Worm (Caenorhabditis elegans) whole organism, midembryonic: ENCODE measurements around the gene taf-6.1.

ENCODE experiments used
- T22C8.4 ChIP-seq: fragments of 200-800 bp; sonication (Bioruptor generic); IDR thresholded peaks from 2 replicates; pipeline ENCODE4 v1.3.6; 2022; ENCODE audit warnings: missing genetic modification characterization, missing compliant biosample characterization
- cog-1 ChIP-seq: sonication (generic microtip); optimal IDR thresholded peaks from 2 replicates; lab custom pipeline; 2016; ENCODE audit warnings: missing genetic modification characterization, missing compliant biosample characterization
- flt-1 ChIP-seq: fragments of 200-800 bp; sonication (Bioruptor generic); IDR thresholded peaks from 2 replicates; pipeline ENCODE4 v1.3.6; 2022; ENCODE audit warnings: missing genetic modification characterization, missing compliant biosample characterization
- klf-2 ChIP-seq: fragments of 200-800 bp; sonication (Bioruptor generic); conservative IDR thresholded peaks from 2 replicates; pipeline ENCODE4 v1.3.6; 2022; ENCODE audit warnings: missing genetic modification reagents, missing genetic modification characterization, missing compliant biosample characterization
- med-1 ChIP-seq: sonication (generic microtip); optimal IDR thresholded peaks from 2 replicates; lab custom pipeline; 2017; ENCODE audit warnings: missing genetic modification characterization, mild to moderate bottlenecking, missing compliant biosample characterization, antibody characterized with exemption, missing genetic modification reagents; ENCODE audit not compliant: insufficient read depth
- ref-1 ChIP-seq: fragments of 200-800 bp; sonication (Bioruptor generic); conservative IDR thresholded peaks from 2 replicates; pipeline ENCODE4 v1.3.6; 2022; ENCODE audit warnings: missing genetic modification reagents, missing genetic modification characterization, missing compliant biosample characterization
- tab-1 ChIP-seq: fragments of 200-800 bp; sonication (Bioruptor generic); IDR thresholded peaks from 2 replicates; pipeline ENCODE4 v1.3.6; 2022; ENCODE audit warnings: missing genetic modification characterization, missing compliant biosample characterization
- ztf-23 ChIP-seq: fragments of 200-800 bp; sonication (Bioruptor generic); IDR thresholded peaks from 2 replicates; pipeline ENCODE4 v1.3.6; 2022; ENCODE audit warnings: missing genetic modification reagents, missing genetic modification characterization, missing compliant biosample characterization
- ztf-29 ChIP-seq: fragments of 200-800 bp; sonication (Bioruptor generic); IDR thresholded peaks from 2 replicates; pipeline ENCODE4 v1.3.6; 2022; ENCODE audit warnings: missing genetic modification reagents, missing genetic modification characterization, missing compliant biosample characterization

taf-6.1 gene

ce11 chrII:1140689-1141088, 12.9 kb downstream of the taf-6.1 start, which contains the start of gene W09B6.4:
Gene W09B6.4 (minus strand): TSS chrII:1140839.
- TF ChIP-seq T22C8.4 (GFP tag; lab: Robert Waterston, UW) (no peak), cog-1 (tag; lab: Kevin White, UChicago) (no peak)

DNA sequence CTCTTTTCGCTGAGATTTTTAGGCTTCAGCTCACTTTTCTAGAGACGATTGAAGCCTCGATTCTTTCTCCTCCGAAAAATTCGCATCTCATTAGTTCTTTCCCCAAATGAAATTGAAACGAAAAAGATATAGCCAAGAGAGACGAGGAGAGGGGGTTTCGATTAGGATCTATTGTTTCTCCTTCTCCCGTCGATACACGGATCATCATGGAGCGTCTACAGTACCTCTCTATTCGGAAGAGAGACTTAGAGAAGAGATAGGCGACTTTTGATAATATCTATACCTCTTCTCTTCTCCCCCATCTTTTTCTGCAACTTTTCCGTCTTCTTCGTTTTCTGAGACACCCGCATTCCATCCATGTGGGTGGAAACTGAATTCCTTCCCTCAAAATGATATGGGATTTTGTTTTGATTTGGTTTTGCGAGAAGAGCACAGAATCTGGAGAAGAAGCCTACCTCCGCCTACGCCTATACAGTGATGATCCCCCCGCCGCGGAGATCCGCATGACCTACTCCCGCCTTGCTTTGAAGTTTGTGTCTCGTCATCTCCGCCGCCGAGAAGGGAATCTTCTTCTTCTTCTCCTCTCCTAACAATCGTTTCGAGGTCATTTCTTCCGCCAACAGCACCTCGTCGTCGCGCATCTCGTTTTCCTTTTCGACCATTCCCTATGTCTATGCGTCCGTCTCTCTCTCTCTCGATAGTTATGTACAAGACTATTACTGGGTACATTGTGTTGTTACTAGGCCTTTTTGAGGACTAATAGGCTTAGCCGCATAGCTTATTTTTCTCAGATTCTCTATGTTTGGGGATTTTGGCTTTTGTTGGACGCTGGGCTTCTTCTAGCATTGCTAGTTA, 14.2 kb downstream of the taf-6.1 start:
- no peak for TF ChIP-seq T22C8.4 (GFP tag; lab: Robert Waterston, UW)
- TF ChIP-seq ztf-23 (GFP tag; lab: Robert Waterston, UW): no peak
- TF ChIP-seq ref-1: no peak
- TF ChIP-seq klf-2: no peak
- no peak for TF ChIP-seq flt-1 (GFP tag; lab: Robert Waterston, UW)
- no peak for TF ChIP-seq med-1
- no peak for TF ChIP-seq cog-1 (tag; lab: Kevin White, UChicago)
- no peak for TF ChIP-seq tab-1 (GFP tag; lab: Robert Waterston, UW)
- no peak for TF ChIP-seq ztf-29 (GFP tag; lab: Robert Waterston, UW)

DNA sequence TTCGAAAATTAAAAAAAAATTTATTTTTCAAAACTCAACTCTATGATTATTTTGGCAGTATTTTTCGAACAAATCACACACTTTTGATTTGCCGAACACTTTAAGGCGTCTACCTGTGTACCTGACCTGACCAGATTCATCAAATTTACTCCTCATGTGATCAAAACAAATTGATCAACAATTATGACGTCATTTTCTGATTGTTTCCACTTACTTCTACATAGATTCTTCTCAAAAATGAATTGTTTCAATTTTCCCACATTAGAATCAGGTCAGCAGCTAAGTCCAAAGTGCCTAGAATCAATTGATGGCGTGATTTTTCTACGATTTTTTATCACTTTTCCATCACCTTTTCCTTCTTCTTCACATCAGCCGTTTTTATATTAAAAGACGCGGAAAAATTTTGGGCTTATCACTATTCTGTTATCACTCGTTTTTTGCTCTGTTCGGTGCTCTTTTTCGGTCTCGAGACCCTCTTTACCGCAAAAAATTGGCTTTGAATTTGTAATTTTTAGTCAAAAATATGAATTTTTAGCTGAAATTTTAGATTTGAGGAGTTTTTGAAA, 15.5 kb downstream of the taf-6.1 start:
- TF ChIP-seq ref-1: no peak
- no peak for TF ChIP-seq T22C8.4 (GFP tag; lab: Robert Waterston, UW)
- no peak for TF ChIP-seq med-1
- TF ChIP-seq ztf-29 (GFP tag; lab: Robert Waterston, UW): no peak
- no peak for TF ChIP-seq flt-1 (GFP tag; lab: Robert Waterston, UW)
- TF ChIP-seq klf-2: no peak
- TF ChIP-seq ztf-23 (GFP tag; lab: Robert Waterston, UW): no peak
- TF ChIP-seq cog-1 (tag; lab: Kevin White, UChicago): no peak
- no peak for TF ChIP-seq tab-1 (GFP tag; lab: Robert Waterston, UW)

DNA sequence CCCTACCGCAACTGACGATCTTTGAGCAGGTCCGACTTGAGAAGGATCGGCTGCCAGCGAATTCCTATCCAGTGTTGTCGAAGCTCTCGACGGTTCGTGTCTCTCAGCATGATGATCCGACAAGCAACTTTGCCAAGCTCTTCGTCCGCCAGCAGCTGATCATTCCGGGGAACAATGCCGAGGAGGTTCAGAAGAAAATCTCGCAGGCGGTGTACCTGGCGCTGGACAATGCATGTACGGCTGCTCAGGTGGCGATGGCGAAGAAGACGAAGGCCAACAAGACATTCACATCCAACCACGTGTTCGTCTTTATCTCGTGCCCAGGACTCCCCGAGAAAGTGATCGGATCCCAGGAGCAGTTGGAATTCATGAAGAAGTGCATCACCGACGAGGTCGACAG, 21.6 kb downstream of the taf-6.1 start:
- no peak for TF ChIP-seq T22C8.4 (GFP tag; lab: Robert Waterston, UW)
- TF ChIP-seq cog-1 (tag; lab: Kevin White, UChicago): no peak
- no peak for TF ChIP-seq med-1
- no peak for TF ChIP-seq flt-1 (GFP tag; lab: Robert Waterston, UW)
- TF ChIP-seq tab-1 (GFP tag; lab: Robert Waterston, UW): no peak
- TF ChIP-seq klf-2: no peak
- TF ChIP-seq ztf-23 (GFP tag; lab: Robert Waterston, UW): no peak
- TF ChIP-seq ref-1: no peak
- TF ChIP-seq ztf-29 (GFP tag; lab: Robert Waterston, UW): no peak

- TF ChIP-seq ztf-23 (GFP tag; lab: Robert Waterston, UW) (no peak), T22C8.4 (GFP tag; lab: Robert Waterston, UW) (no peak), cog-1 (tag; lab: Kevin White, UChicago) (no peak), flt-1 (GFP tag; lab: Robert Waterston, UW) (no peak), tab-1 (GFP tag; lab: Robert Waterston, UW) (no peak), klf-2 (no peak), med-1 (no peak), ztf-29 (GFP tag; lab: Robert Waterston, UW) (no peak), ref-1 (no peak)
These were observed 24.0 kb downstream of the taf-6.1 start for ce11 chrII:1151810-1152209.

ce11 chrII:1152732-1153131, 25.0 kb downstream of the taf-6.1 start:
- TF ChIP-seq ztf-29 (GFP tag; lab: Robert Waterston, UW) (no peak), cog-1 (tag; lab: Kevin White, UChicago) (no peak), flt-1 (GFP tag; lab: Robert Waterston, UW) (no peak), T22C8.4 (GFP tag; lab: Robert Waterston, UW) (no peak), ztf-23 (GFP tag; lab: Robert Waterston, UW) (no peak), med-1 (no peak), tab-1 (GFP tag; lab: Robert Waterston, UW) (no peak), ref-1 (no peak), klf-2 (no peak)

DNA sequence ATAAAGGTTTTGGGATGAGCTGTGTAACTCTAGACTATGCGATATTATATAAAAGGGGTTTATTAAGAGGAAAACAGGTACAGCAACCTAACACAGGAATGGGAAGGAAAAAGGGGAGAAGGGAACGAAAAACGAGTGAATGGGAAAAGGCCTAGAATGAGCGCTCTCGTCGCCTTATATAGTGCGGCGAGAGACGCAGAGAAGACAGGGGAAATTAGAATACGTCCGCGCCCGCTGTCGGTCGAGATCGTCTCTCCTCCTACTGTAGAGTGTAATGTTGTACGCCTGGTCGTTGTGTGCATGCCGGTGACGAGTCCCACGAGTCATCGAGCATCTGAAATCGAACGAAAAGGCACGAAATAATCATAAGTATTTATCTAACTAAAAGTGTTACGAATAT, 25.5 kb downstream of the taf-6.1 start:
- TF ChIP-seq cog-1 (tag; lab: Kevin White, UChicago) (no peak), T22C8.4 (GFP tag; lab: Robert Waterston, UW) (no peak), flt-1 (GFP tag; lab: Robert Waterston, UW) (no peak), klf-2 (no peak), ztf-23 (GFP tag; lab: Robert Waterston, UW) (no peak), ztf-29 (GFP tag; lab: Robert Waterston, UW) (no peak), ref-1 (no peak; the same call in 1 of the 2 replicates), tab-1 (GFP tag; lab: Robert Waterston, UW) (no peak), med-1 (no peak)

- TF ChIP-seq flt-1 (GFP tag; lab: Robert Waterston, UW) (no peak), klf-2 (no peak), ref-1 (no peak), med-1 (no peak), tab-1 (GFP tag; lab: Robert Waterston, UW) (no peak), ztf-29 (GFP tag; lab: Robert Waterston, UW) (no peak), T22C8.4 (GFP tag; lab: Robert Waterston, UW) (no peak), cog-1 (tag; lab: Kevin White, UChicago) (no peak), ztf-23 (GFP tag; lab: Robert Waterston, UW) (no peak)
These were observed 29.4 kb downstream of the taf-6.1 start for ce11 chrII:1157135-1157534.

- TF ChIP-seq med-1: no peak
- TF ChIP-seq flt-1 (GFP tag; lab: Robert Waterston, UW): no peak
- no peak for TF ChIP-seq ref-1
- no peak for TF ChIP-seq T22C8.4 (GFP tag; lab: Robert Waterston, UW)
- no peak for TF ChIP-seq klf-2
- no peak for TF ChIP-seq ztf-29 (GFP tag; lab: Robert Waterston, UW)
- TF ChIP-seq cog-1 (tag; lab: Kevin White, UChicago): no peak
- no peak for TF ChIP-seq tab-1 (GFP tag; lab: Robert Waterston, UW)
- TF ChIP-seq ztf-23 (GFP tag; lab: Robert Waterston, UW): no peak
These were observed 31.9 kb downstream of the taf-6.1 start for ce11 chrII:1159718-1160117.
